Worm (Caenorhabditis elegans) whole organism, L4 larva: ENCODE results near the gene srw-38.

Experiments
- D1046.2 ChIP-seq: fragments of 200-800 bp; sonication (Bioruptor generic); IDR thresholded peaks from 2 replicates; pipeline ENCODE4 v1.3.6; 2022; ENCODE audit warnings: missing genetic modification characterization, missing compliant biosample characterization
- F37D6.2 ChIP-seq: sonication (generic microtip); optimal IDR thresholded peaks from 2 replicates; lab custom pipeline; 2016; ENCODE audit warnings: mild to moderate bottlenecking, missing genetic modification characterization, missing compliant biosample characterization
- T26A8.4 ChIP-seq: fragments of 200-800 bp; sonication (Bioruptor generic); IDR thresholded peaks from 2 replicates; pipeline ENCODE4 v1.3.6; 2022; ENCODE audit warnings: missing genetic modification characterization, missing compliant biosample characterization
- Y105C5A.15 ChIP-seq: fragments of 200-800 bp; sonication (Bioruptor generic); IDR thresholded peaks from 2 replicates; pipeline ENCODE4 v1.3.6; 2022; ENCODE audit warnings: missing genetic modification characterization, missing compliant biosample characterization
- Y5F2A.4 ChIP-seq: fragments of 200-800 bp; sonication (Bioruptor generic); optimal IDR thresholded peaks from 2 replicates; lab custom pipeline; 2018; ENCODE audit warnings: mild to moderate bottlenecking, missing genetic modification characterization, missing compliant biosample characterization
- ZK546.5 ChIP-seq, 2 experiments: sonication (generic microtip); optimal IDR thresholded peaks; 2 replicates each; lab custom pipeline; 2017; ENCODE audit warnings: missing biosample characterization in 2 of 2, missing genetic modification characterization in 2 of 2
- aha-1 ChIP-seq: fragments of 150-350 bp; peaks from one replicate; lab custom pipeline; 2014; ENCODE audit warnings: missing biosample characterization, missing genetic modification characterization
- ama-1 ChIP-seq: fragments of 150-350 bp; optimal IDR thresholded peaks from 2 replicates; lab custom pipeline; 2014; ENCODE audit warnings: inconsistent platforms, mixed read lengths
- arid-1 ChIP-seq: fragments of 200-800 bp; sonication (Bioruptor generic); conservative IDR thresholded peaks from 2 replicates; pipeline ENCODE4 v1.3.6; 2022; ENCODE audit warnings: missing genetic modification reagents, missing genetic modification characterization, missing compliant biosample characterization
- attf-4 ChIP-seq: sonication (generic microtip); optimal IDR thresholded peaks from 3 replicates; lab custom pipeline; 2017; ENCODE audit warnings: missing biosample characterization, missing genetic modification characterization
- ceh-32 ChIP-seq: sonication (generic microtip); optimal IDR thresholded peaks from 2 replicates; lab custom pipeline; 2016; ENCODE audit warnings: mild to moderate bottlenecking, missing genetic modification characterization, missing compliant biosample characterization; ENCODE audit not compliant: poor library complexity
- ceh-44 ChIP-seq: fragments of 200-800 bp; sonication (Bioruptor generic); IDR thresholded peaks from 2 replicates; pipeline ENCODE4 v1.3.6; 2022; ENCODE audit warnings: missing genetic modification reagents, missing genetic modification characterization, missing compliant biosample characterization
- ceh-82 ChIP-seq: sonication (generic microtip); optimal IDR thresholded peaks from 2 replicates; lab custom pipeline; 2017; ENCODE audit warnings: missing biosample characterization, missing genetic modification characterization
- ctbp-1 ChIP-seq: fragments of 200-800 bp; sonication (Bioruptor generic); IDR thresholded peaks from 2 replicates; pipeline ENCODE4 v1.3.6; 2022; ENCODE audit warnings: missing genetic modification reagents, missing genetic modification characterization, missing compliant biosample characterization
- daf-16 ChIP-seq, 3 experiments: sonication (generic microtip); optimal IDR thresholded peaks; 2 replicates each; lab custom pipeline; 2016 to 2017; ENCODE audit warnings: missing genetic modification characterization in 3 of 3, missing genetic modification reagents in 3 of 3, mild to moderate bottlenecking in 2 of 3, missing compliant biosample characterization in 2 of 3, missing biosample characterization in 1 of 3, moderate library complexity in 1 of 3
- daf-8 ChIP-seq: fragments of 200-800 bp; sonication (Bioruptor generic); IDR thresholded peaks from 2 replicates; pipeline ENCODE4 v1.3.6; 2022; ENCODE audit warnings: missing genetic modification characterization, missing compliant biosample characterization
- duxl-1 ChIP-seq: sonication (generic microtip); optimal IDR thresholded peaks from 2 replicates; lab custom pipeline; 2016; ENCODE audit warnings: mild to moderate bottlenecking, missing genetic modification characterization, moderate library complexity, missing compliant biosample characterization; ENCODE audit not compliant: poor library complexity
- hlh-11 ChIP-seq: fragments of 200-800 bp; sonication (Bioruptor generic); optimal IDR thresholded peaks from 2 replicates; lab custom pipeline; 2018; ENCODE audit warnings: mild to moderate bottlenecking, missing genetic modification characterization, missing compliant biosample characterization
- hmg-1.1 ChIP-seq: fragments of 200-800 bp; sonication (Bioruptor generic); IDR thresholded peaks from 2 replicates; pipeline ENCODE4 v1.3.6; 2022; ENCODE audit warnings: missing genetic modification reagents, missing genetic modification characterization, missing compliant biosample characterization
- jun-1 ChIP-seq: fragments of 150-350 bp; optimal IDR thresholded peaks from 2 replicates; lab custom pipeline; 2014; ENCODE audit warnings: missing biosample characterization, missing genetic modification reagents, missing genetic modification characterization
- lim-7 ChIP-seq: fragments of 200-800 bp; sonication (Bioruptor generic); IDR thresholded peaks from 2 replicates; pipeline ENCODE4 v1.3.6; 2022; ENCODE audit warnings: missing genetic modification characterization, missing compliant biosample characterization
- lin-1 ChIP-seq: fragments of 200-800 bp; sonication (Bioruptor generic); IDR thresholded peaks from 2 replicates; pipeline ENCODE4 v1.3.6; 2022; ENCODE audit warnings: missing genetic modification reagents, missing genetic modification characterization, missing compliant biosample characterization
- lir-3 ChIP-seq: sonication (generic microtip); optimal IDR thresholded peaks from 2 replicates; lab custom pipeline; 2016; ENCODE audit warnings: mild to moderate bottlenecking, missing genetic modification characterization, missing compliant biosample characterization
- madf-5 ChIP-seq, 2 experiments: fragments of 200-800 bp; sonication (Bioruptor generic); IDR thresholded peaks; 2 replicates each; pipeline ENCODE4 v1.3.6; 2022; ENCODE audit warnings: missing compliant biosample characterization in 2 of 2, missing genetic modification characterization in 2 of 2
- mdt-29 ChIP-seq: fragments of 200-800 bp; sonication (Bioruptor generic); IDR thresholded peaks from 2 replicates; pipeline ENCODE4 v1.3.6; 2022; ENCODE audit warnings: missing genetic modification reagents, missing genetic modification characterization, missing compliant biosample characterization
- mes-2 ChIP-seq: sonication (generic microtip); optimal IDR thresholded peaks from 2 replicates; lab custom pipeline; 2016; ENCODE audit warnings: missing genotype, mild to moderate bottlenecking, missing genetic modification characterization, missing compliant biosample characterization; ENCODE audit not compliant: poor library complexity, severe bottlenecking
- nhr-10 ChIP-seq: fragments of 150-350 bp; optimal IDR thresholded peaks from 2 replicates; lab custom pipeline; 2014; ENCODE audit warnings: missing biosample characterization, missing genetic modification characterization
- nhr-41 ChIP-seq: fragments of 200-800 bp; sonication (Bioruptor generic); IDR thresholded peaks from 2 replicates; pipeline ENCODE4 v1.3.6; 2022; ENCODE audit warnings: missing genetic modification reagents, missing genetic modification characterization, missing compliant biosample characterization
- nhr-6 ChIP-seq: fragments of 150-350 bp; optimal IDR thresholded peaks from 2 replicates; lab custom pipeline; 2014; ENCODE audit warnings: missing biosample characterization, missing genetic modification characterization
- nhr-76 ChIP-seq: fragments of 150-350 bp; optimal IDR thresholded peaks from 2 replicates; lab custom pipeline; 2014; ENCODE audit warnings: missing biosample characterization, missing genetic modification characterization
- pqm-1 ChIP-seq: sonication (generic microtip); optimal IDR thresholded peaks from 2 replicates; lab custom pipeline; 2017; ENCODE audit warnings: missing biosample characterization, missing genetic modification characterization
- set-16 ChIP-seq: fragments of 200-800 bp; sonication (Bioruptor generic); IDR thresholded peaks from 2 replicates; pipeline ENCODE4 v1.3.6; 2022; ENCODE audit warnings: missing genetic modification reagents, missing genetic modification characterization, missing compliant biosample characterization
- skn-1 ChIP-seq: fragments of 150-350 bp; optimal IDR thresholded peaks from 2 replicates; lab custom pipeline; 2014; ENCODE audit warnings: missing biosample characterization, missing genetic modification characterization
- spr-1 ChIP-seq: sonication (generic microtip); optimal IDR thresholded peaks from 2 replicates; lab custom pipeline; 2016; ENCODE audit warnings: mild to moderate bottlenecking, missing genetic modification characterization, missing compliant biosample characterization
- zfp-3 ChIP-seq: fragments of 200-800 bp; sonication (Bioruptor generic); conservative IDR thresholded peaks from 2 replicates; pipeline ENCODE4 v1.3.6; 2022; ENCODE audit warnings: missing genetic modification reagents, missing genetic modification characterization, missing compliant biosample characterization
- zip-2 ChIP-seq: fragments of 150-350 bp; optimal IDR thresholded peaks from 2 replicates; lab custom pipeline; 2014; ENCODE audit warnings: missing biosample characterization, missing genetic modification characterization

srw-38 gene

DNA sequence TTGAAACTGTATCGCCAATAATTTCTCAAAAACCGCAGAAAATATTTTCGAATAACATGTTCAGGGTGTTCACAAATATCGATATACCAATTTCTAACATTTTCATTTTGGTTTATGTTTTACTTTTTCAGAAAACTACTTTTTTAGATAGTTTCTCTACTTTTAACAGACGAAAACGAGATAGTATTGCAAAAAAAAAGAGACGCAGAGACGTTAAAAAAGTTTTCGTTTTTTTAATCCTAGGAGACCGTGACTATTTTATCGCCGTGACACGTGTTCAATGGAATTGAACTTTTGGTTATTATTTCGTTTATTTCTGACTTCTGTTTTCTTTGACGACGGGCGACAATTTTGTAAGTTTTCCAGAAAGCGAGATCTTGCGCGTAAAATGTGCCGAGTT, 11.8 kb downstream of the srw-38 start, which contains the start of gene Y116F11B.7:
Y116F11B.7 (plus strand) TSS at position 301 of the 400 bp plus-strand sequence.
- TF ChIP-seq ama-1 (lab: Kevin White, UChicago) (no peak), lim-7 (no peak), hmg-1.1 (GFP tag; lab: Robert Waterston, UW) (no peak), zfp-3 (GFP tag; lab: Robert Waterston, UW) (no peak), Y5F2A.4 (GFP tag; lab: Kevin White, UChicago) (no peak), ceh-32 (no peak), ceh-44 (no peak), aha-1 (tag; lab: Kevin White, UChicago) (no peak)

DNA sequence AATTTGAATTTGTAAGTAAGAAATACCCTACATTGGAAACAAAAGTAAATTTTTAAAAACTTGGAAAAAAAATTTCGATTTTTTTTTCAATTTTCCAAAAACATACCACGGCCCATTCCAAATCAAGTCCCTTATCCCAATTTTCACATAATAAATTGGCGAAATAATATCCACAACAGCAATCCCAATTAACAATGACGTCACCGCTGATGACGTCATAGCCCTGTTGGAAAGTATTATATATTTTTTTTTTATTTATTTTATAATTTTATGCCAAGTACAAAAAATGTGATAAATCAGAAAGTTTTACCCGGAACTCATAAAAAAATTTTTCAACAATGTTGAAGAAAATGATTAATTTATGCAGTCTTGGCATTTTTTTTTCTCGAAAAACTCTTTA, 17.4 kb downstream of the srw-38 start:
- TF ChIP-seq lir-3 (tag; lab: Kevin White, UChicago), result no peak
- TF ChIP-seq daf-8 (GFP tag; lab: Robert Waterston, UW), result no peak
- no peak for TF ChIP-seq F37D6.2 (tag; lab: Kevin White, UChicago)
- no peak for TF ChIP-seq zip-2 (tag; lab: Kevin White, UChicago)
- TF ChIP-seq ZK546.5 (tag; optimal IDR thresholded peaks at IDR 0.05; lab: Kevin White, UChicago), result no peak
- no peak for TF ChIP-seq lin-1
- no peak for TF ChIP-seq skn-1 (tag; lab: Kevin White, UChicago)
- TF ChIP-seq madf-5 (GFP tag; IDR thresholded peaks at IDR 0.05; lab: Robert Waterston, UW), result no peak
- no peak for TF ChIP-seq T26A8.4 (GFP tag; lab: Robert Waterston, UW)
- TF ChIP-seq D1046.2 (GFP tag; lab: Robert Waterston, UW), result no peak
- no peak for TF ChIP-seq arid-1 (GFP tag; lab: Robert Waterston, UW)
- no peak for TF ChIP-seq nhr-6 (tag; lab: Kevin White, UChicago)
- TF ChIP-seq, all 104 proteins: peak for 0

- TF ChIP-seq nhr-76 (no peak), ctbp-1 (GFP tag; lab: Robert Waterston, UW) (no peak), nhr-10 (tag; lab: Kevin White, UChicago) (no peak), attf-4 (tag; lab: Kevin White, UChicago) (no peak), mes-2 (no peak), set-16 (no peak), ceh-82 (tag; lab: Kevin White, UChicago) (no peak), spr-1 (tag; lab: Kevin White, UChicago) (no peak), jun-1 (tag; lab: Kevin White, UChicago) (no peak), pqm-1 (tag; lab: Kevin White, UChicago) (no peak), duxl-1 (tag; lab: Kevin White, UChicago) (no peak), aha-1 (tag; lab: Kevin White, UChicago) (no peak), daf-16 (GFP tag; optimal IDR thresholded peaks at IDR 0.05; lab: Kevin White, UChicago) (no peak), daf-16 (tag; optimal IDR thresholded peaks at IDR 0.05; lab: Kevin White, UChicago) (no peak), mdt-29 (GFP tag; lab: Robert Waterston, UW) (no peak), ZK546.5 (tag; optimal IDR thresholded peaks at IDR 0.05; lab: Kevin White, UChicago) (no peak), Y105C5A.15 (GFP tag; lab: Robert Waterston, UW) (no peak)
Observed at ce11 chrV:19856335-19856734, 20.1 kb downstream of the srw-38 start.

- TF ChIP-seq T26A8.4 (GFP tag; lab: Robert Waterston, UW) (no peak), nhr-41 (no peak), lir-3 (tag; lab: Kevin White, UChicago) (no peak), set-16 (peak; percentile 39; the same call in 1 of the 2 replicates), hlh-11 (tag; lab: Kevin White, UChicago) (no peak)
Observed at ce11 chrV:19856933-19857332, 20.7 kb downstream of the srw-38 start.
